Fruit fly (Drosophila melanogaster) whole organism: ENCODE data around the gene pHCl-2.

Source experiments
- CG8478 ChIP-seq: fragments of >200 bp; optimal IDR thresholded peaks from 2 replicates; lab custom pipeline; 2018; ENCODE audit warnings: inconsistent platforms
- Dll ChIP-seq: fragments of >200 bp; optimal IDR thresholded peaks from 2 replicates; lab custom pipeline; 2017
- EcR ChIP-seq, 2 experiments: fragments of >200 bp; optimal IDR thresholded peaks; 2 replicates each; lab custom pipeline; 2017; ENCODE audit warnings: missing biosample characterization in 2 of 2, missing genetic modification characterization in 2 of 2, missing genetic modification reagents in 2 of 2
- pan ChIP-seq: fragments of >200 bp; optimal IDR thresholded peaks from 2 replicates; lab custom pipeline; 2017
- psq ChIP-seq: fragments of >200 bp; optimal IDR thresholded peaks from 2 replicates; lab custom pipeline; 2017
- usp ChIP-seq: fragments of >200 bp; optimal IDR thresholded peaks from 2 replicates; lab custom pipeline; 2017; ENCODE audit warnings: missing biosample characterization, missing genetic modification characterization, mixed read lengths

DNA sequence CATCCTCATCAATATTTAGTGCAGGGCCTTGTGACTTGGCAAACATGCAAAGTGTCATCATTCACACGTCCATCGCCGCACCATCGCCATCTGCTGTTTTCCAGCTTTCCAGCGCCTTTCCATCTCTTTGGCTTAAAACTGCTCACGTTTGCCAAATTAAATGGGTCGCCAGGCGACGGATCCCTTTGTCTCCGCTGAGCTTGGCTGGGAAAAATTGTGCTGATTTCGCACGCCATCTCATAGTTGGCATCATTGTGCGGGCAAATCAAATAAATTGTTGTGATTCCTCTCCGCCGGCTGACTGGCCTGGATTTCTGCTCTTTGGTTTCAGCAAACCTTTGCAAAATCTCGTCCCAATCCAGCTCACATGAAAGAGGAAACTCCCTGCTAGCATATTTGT is 35.6 kb upstream of the pHCl-2 start:
- TF ChIP-seq usp (GFP tag; lab: Kevin White, UChicago) (no peak), Dll (no peak), pan (lab: Kevin White, UChicago) (no peak), psq (no peak), EcR (GFP tag; optimal IDR thresholded peaks at IDR 0.05; lab: Kevin White, UChicago) (no peak), CG8478 (lab: Kevin White, UChicago) (no peak)
